Worm (Caenorhabditis elegans) whole organism, L4 larva: ENCODE measurements around the gene B0228.1.

Source experiments
- F10B5.3 ChIP-seq: sonication (generic microtip); optimal IDR thresholded peaks from 2 replicates; lab custom pipeline; 2016; ENCODE audit warnings: mild to moderate bottlenecking, missing genetic modification characterization, missing compliant biosample characterization
- F26F4.8 ChIP-seq: fragments of 200-800 bp; sonication (Bioruptor generic); conservative IDR thresholded peaks from 2 replicates; pipeline ENCODE4 v1.3.6; 2022; ENCODE audit warnings: missing genetic modification characterization, missing compliant biosample characterization
- T20F7.1 ChIP-seq: fragments of 200-800 bp; sonication (Bioruptor generic); optimal IDR thresholded peaks from 2 replicates; lab custom pipeline; 2018; ENCODE audit warnings: mild to moderate bottlenecking, missing genetic modification characterization, missing compliant biosample characterization
- Y75B8A.6 ChIP-seq: fragments of 200-800 bp; sonication (Bioruptor generic); IDR thresholded peaks from 2 replicates; pipeline ENCODE4 v1.3.6; 2022; ENCODE audit warnings: missing genetic modification reagents, missing genetic modification characterization, missing compliant biosample characterization
- aly-2 ChIP-seq: sonication (generic microtip); optimal IDR thresholded peaks from 2 replicates; lab custom pipeline; 2018; ENCODE audit warnings: missing biosample characterization, missing genetic modification characterization
- arid-1 ChIP-seq: fragments of 200-800 bp; sonication (Bioruptor generic); conservative IDR thresholded peaks from 2 replicates; pipeline ENCODE4 v1.3.6; 2022; ENCODE audit warnings: missing genetic modification reagents, missing genetic modification characterization, missing compliant biosample characterization
- ceh-20 ChIP-seq: fragments of 200-800 bp; sonication (Bioruptor generic); IDR thresholded peaks from 2 replicates; pipeline ENCODE4 v1.3.6; 2022; ENCODE audit warnings: missing genetic modification reagents, missing genetic modification characterization, missing compliant biosample characterization
- ceh-28 ChIP-seq: fragments of 150-350 bp; optimal IDR thresholded peaks from 2 replicates; lab custom pipeline; 2014; ENCODE audit warnings: missing biosample characterization, missing genetic modification reagents, missing genetic modification characterization
- ces-1 ChIP-seq: fragments of 150-350 bp; sonication (generic microtip); optimal IDR thresholded peaks from 4 replicates; lab custom pipeline; 2014; ENCODE audit warnings: missing biosample characterization, missing genetic modification reagents, missing genetic modification characterization
- ctbp-1 ChIP-seq: fragments of 200-800 bp; sonication (Bioruptor generic); IDR thresholded peaks from 2 replicates; pipeline ENCODE4 v1.3.6; 2022; ENCODE audit warnings: missing genetic modification reagents, missing genetic modification characterization, missing compliant biosample characterization
- daf-16 ChIP-seq, 3 experiments: sonication (generic microtip); optimal IDR thresholded peaks; 2 replicates each; lab custom pipeline; 2016 to 2017; ENCODE audit warnings: missing genetic modification characterization in 3 of 3, missing genetic modification reagents in 3 of 3, mild to moderate bottlenecking in 2 of 3, missing compliant biosample characterization in 2 of 3, missing biosample characterization in 1 of 3, moderate library complexity in 1 of 3
- dmd-6 ChIP-seq: fragments of 200-800 bp; sonication (Bioruptor generic); IDR thresholded peaks from 2 replicates; pipeline ENCODE4 v1.3.6; 2022; ENCODE audit warnings: missing genetic modification reagents, missing genetic modification characterization, missing compliant biosample characterization
- dve-1 ChIP-seq: sonication (generic microtip); optimal IDR thresholded peaks from 2 replicates; lab custom pipeline; 2017; ENCODE audit warnings: antibody characterized with exemption, mild to moderate bottlenecking, missing genetic modification characterization, missing compliant biosample characterization; ENCODE audit not compliant: insufficient read depth
- fkh-10 ChIP-seq: fragments of 150-350 bp; optimal IDR thresholded peaks from 2 replicates; lab custom pipeline; 2014; ENCODE audit warnings: missing biosample characterization, missing genetic modification reagents, missing genetic modification characterization
- gei-8 ChIP-seq: fragments of 200-800 bp; sonication (Bioruptor generic); optimal IDR thresholded peaks from 2 replicates; lab custom pipeline; 2018; ENCODE audit warnings: mild to moderate bottlenecking, missing genetic modification characterization, missing compliant biosample characterization
- hif-1 ChIP-seq, 2 experiments: sonication (generic microtip); optimal IDR thresholded peaks; 2 replicates each; lab custom pipeline; 2016 to 2017; ENCODE audit warnings: missing compliant biosample characterization in 2 of 2, missing genetic modification characterization in 2 of 2, missing genetic modification reagents in 2 of 2, missing genotype in 2 of 2, mild to moderate bottlenecking in 1 of 2
- lin-13 ChIP-seq: fragments of 150-350 bp; optimal IDR thresholded peaks from 2 replicates; lab custom pipeline; 2014; ENCODE audit warnings: missing biosample characterization, missing genetic modification reagents, missing genetic modification characterization
- lin-15B ChIP-seq: fragments of 150-350 bp; sonication (generic microtip); optimal IDR thresholded peaks from 3 replicates; lab custom pipeline; 2014; ENCODE audit warnings: missing biosample characterization, missing genetic modification characterization
- lin-29 ChIP-seq: fragments of 200-800 bp; sonication (Bioruptor generic); IDR thresholded peaks from 2 replicates; pipeline ENCODE4 v1.3.6; 2022; ENCODE audit warnings: missing genetic modification reagents, missing genetic modification characterization, missing compliant biosample characterization
- madf-5 ChIP-seq, 2 experiments: fragments of 200-800 bp; sonication (Bioruptor generic); IDR thresholded peaks; 2 replicates each; pipeline ENCODE4 v1.3.6; 2022; ENCODE audit warnings: missing compliant biosample characterization in 2 of 2, missing genetic modification characterization in 2 of 2
- madf-9 ChIP-seq: fragments of 200-800 bp; sonication (Bioruptor generic); conservative IDR thresholded peaks from 2 replicates; pipeline ENCODE4 v1.3.6; 2022; ENCODE audit warnings: missing genetic modification reagents, missing genetic modification characterization, missing compliant biosample characterization
- mdt-29 ChIP-seq: fragments of 200-800 bp; sonication (Bioruptor generic); IDR thresholded peaks from 2 replicates; pipeline ENCODE4 v1.3.6; 2022; ENCODE audit warnings: missing genetic modification reagents, missing genetic modification characterization, missing compliant biosample characterization
- mxl-2 ChIP-seq: fragments of 200-800 bp; sonication (Bioruptor generic); conservative IDR thresholded peaks from 2 replicates; pipeline ENCODE4 v1.3.6; 2022; ENCODE audit warnings: missing genetic modification reagents, missing genetic modification characterization, missing compliant biosample characterization
- nhr-102 ChIP-seq: sonication (generic microtip); optimal IDR thresholded peaks from 2 replicates; lab custom pipeline; 2016; ENCODE audit warnings: mild to moderate bottlenecking, missing genetic modification characterization, moderate library complexity, missing compliant biosample characterization
- nhr-41 ChIP-seq: fragments of 200-800 bp; sonication (Bioruptor generic); IDR thresholded peaks from 2 replicates; pipeline ENCODE4 v1.3.6; 2022; ENCODE audit warnings: missing genetic modification reagents, missing genetic modification characterization, missing compliant biosample characterization
- nhr-42 ChIP-seq: fragments of 200-800 bp; sonication (Bioruptor generic); IDR thresholded peaks from 2 replicates; pipeline ENCODE4 v1.3.6; 2022; ENCODE audit warnings: missing genetic modification characterization, missing compliant biosample characterization
- nhr-48 ChIP-seq: sonication (generic microtip); optimal IDR thresholded peaks from 2 replicates; lab custom pipeline; 2016; ENCODE audit warnings: mild to moderate bottlenecking, missing genetic modification characterization, missing compliant biosample characterization
- pqm-1 ChIP-seq: sonication (generic microtip); optimal IDR thresholded peaks from 2 replicates; lab custom pipeline; 2017; ENCODE audit warnings: missing biosample characterization, missing genetic modification characterization
- rbr-2 ChIP-seq: sonication (generic microtip); optimal IDR thresholded peaks from 2 replicates; lab custom pipeline; 2016; ENCODE audit warnings: missing genotype, missing genetic modification characterization, missing compliant biosample characterization
- set-16 ChIP-seq: fragments of 200-800 bp; sonication (Bioruptor generic); IDR thresholded peaks from 2 replicates; pipeline ENCODE4 v1.3.6; 2022; ENCODE audit warnings: missing genetic modification reagents, missing genetic modification characterization, missing compliant biosample characterization
- skn-1 ChIP-seq: fragments of 150-350 bp; optimal IDR thresholded peaks from 2 replicates; lab custom pipeline; 2014; ENCODE audit warnings: missing biosample characterization, missing genetic modification characterization
- spr-3 ChIP-seq: fragments of 200-800 bp; sonication (Bioruptor generic); optimal IDR thresholded peaks from 2 replicates; lab custom pipeline; 2018; ENCODE audit warnings: mild to moderate bottlenecking, missing genetic modification characterization, missing compliant biosample characterization
- unc-130 ChIP-seq: sonication (generic microtip); optimal IDR thresholded peaks from 2 replicates; lab custom pipeline; 2016; ENCODE audit warnings: missing genetic modification reagents, missing genetic modification characterization, missing compliant biosample characterization
- unc-62 ChIP-seq, 3 experiments: fragments of 150-350 bp in 1 of 3; sonication (generic microtip); optimal IDR thresholded peaks in 2 of 3; peaks in 1 of 3; 1 replicate in 1 of 3; 2 replicates in 2 of 3; lab custom pipeline; 2014 to 2017; ENCODE audit warnings: missing biosample characterization in 3 of 3, missing genetic modification characterization in 3 of 3, missing genetic modification reagents in 3 of 3, missing genotype in 1 of 3
- vab-7 ChIP-seq: fragments of 200-800 bp; sonication (Bioruptor generic); IDR thresholded peaks from 2 replicates; pipeline ENCODE4 v1.3.6; 2022; ENCODE audit warnings: missing genetic modification reagents, missing genetic modification characterization, missing compliant biosample characterization
- zfp-3 ChIP-seq: fragments of 200-800 bp; sonication (Bioruptor generic); conservative IDR thresholded peaks from 2 replicates; pipeline ENCODE4 v1.3.6; 2022; ENCODE audit warnings: missing genetic modification reagents, missing genetic modification characterization, missing compliant biosample characterization
- zip-11 ChIP-seq: fragments of 200-800 bp; sonication (Bioruptor generic); IDR thresholded peaks from 2 replicates; pipeline ENCODE4 v1.3.6; 2022; ENCODE audit warnings: missing genetic modification characterization, missing compliant biosample characterization

B0228.1 gene

DNA sequence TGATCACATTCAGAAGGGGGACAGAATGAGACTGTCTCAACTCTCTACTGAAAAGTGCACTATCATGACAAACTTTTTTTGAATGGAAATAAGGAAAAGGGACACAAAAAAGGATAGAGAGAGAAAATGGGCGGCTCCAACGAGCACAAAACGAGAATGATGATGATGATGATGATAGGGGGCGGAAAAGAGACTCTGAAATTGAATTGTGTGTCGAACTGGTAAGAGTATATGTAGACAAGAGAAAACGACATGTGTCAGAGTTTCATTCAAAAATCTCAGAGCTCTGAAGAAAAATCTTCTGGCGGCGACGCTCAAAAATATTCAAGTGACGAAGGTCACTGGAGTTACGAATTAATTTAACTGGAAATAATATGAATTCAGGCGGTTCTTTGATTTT, 40.2 kb downstream of the B0228.1 start:
- TF ChIP-seq vab-7 (GFP tag; lab: Robert Waterston, UW) (no peak), ces-1 (peak; percentile 40), fkh-10 (GFP tag; lab: Kevin White, UChicago) (peak; percentile 10)

DNA sequence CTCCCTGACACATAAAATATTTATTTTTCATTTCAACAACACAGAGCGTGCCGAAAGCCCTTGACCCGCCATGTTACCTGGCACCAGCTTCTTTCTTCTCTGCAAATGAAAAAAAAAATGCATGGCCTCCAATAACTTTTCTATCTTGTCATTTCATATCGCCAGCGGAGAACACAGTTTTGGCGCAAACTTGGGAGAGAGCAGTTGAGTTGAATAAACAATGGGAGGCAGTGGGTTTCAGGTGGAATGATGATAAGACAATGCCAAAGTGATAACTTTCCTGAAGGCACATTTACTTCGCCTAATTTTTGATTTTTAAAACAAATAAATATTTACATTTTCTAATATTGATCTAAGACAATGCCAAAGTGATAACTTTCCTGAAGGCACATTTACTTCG, 46.1 kb downstream of the B0228.1 start:
- TF ChIP-seq dmd-6 (peak; percentile 25; the same call in 1 of the 2 replicates), madf-5 (GFP tag; IDR thresholded peaks at IDR 0.05; lab: Robert Waterston, UW) (no peak), lin-15B (tag; lab: Kevin White, UChicago) (no peak), pqm-1 (tag; lab: Kevin White, UChicago) (peak; percentile 52), ces-1 (no peak), rbr-2 (tag; lab: Kevin White, UChicago) (no peak), lin-29 (GFP tag; lab: Robert Waterston, UW) (no peak), skn-1 (no peak), unc-130 (GFP tag; lab: Kevin White, UChicago) (no peak), unc-62 (GFP tag; optimal IDR thresholded peaks at IDR 0.05 in 1 of 2; lab: Kevin White, UChicago) (no peak), unc-62 (tag; optimal IDR thresholded peaks at IDR 0.05; lab: Kevin White, UChicago) (no peak)
- TF ChIP-seq, all 104 proteins: peak for 2

DNA sequence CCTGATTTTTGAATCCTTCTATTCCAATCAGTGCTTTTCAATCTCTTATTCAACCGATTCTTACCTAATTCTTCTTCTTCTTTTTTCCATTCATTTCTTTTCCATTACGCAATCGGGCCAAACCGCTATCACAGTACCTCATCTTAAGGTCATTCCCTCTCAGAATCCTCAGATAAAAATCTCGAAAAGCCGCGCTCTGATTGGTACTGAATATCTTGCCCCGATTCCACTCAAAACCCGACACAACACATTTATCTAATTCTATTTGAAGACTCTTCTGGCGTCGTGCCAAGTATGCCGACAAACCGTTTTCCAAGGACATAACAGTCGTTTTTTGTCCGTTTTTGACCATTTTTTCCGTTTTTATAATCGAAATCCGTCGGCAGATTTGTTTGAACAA, 46.8 kb downstream of the B0228.1 start:
- TF ChIP-seq Y75B8A.6 (GFP tag; lab: Robert Waterston, UW) (no peak), ceh-20 (no peak), pqm-1 (tag; lab: Kevin White, UChicago) (no peak), mxl-2 (GFP tag; lab: Robert Waterston, UW) (no peak), nhr-41 (no peak), zip-11 (GFP tag; lab: Robert Waterston, UW) (no peak), T20F7.1 (GFP tag; lab: Kevin White, UChicago) (no peak), ctbp-1 (GFP tag; lab: Robert Waterston, UW) (no peak), F10B5.3 (no peak), zfp-3 (GFP tag; lab: Robert Waterston, UW) (no peak), set-16 (GFP tag; lab: Robert Waterston, UW) (no peak), nhr-48 (tag; lab: Kevin White, UChicago) (no peak), F26F4.8 (GFP tag; lab: Robert Waterston, UW) (no peak), mdt-29 (no peak), lin-29 (GFP tag; lab: Robert Waterston, UW) (no peak), hif-1 (tag; optimal IDR thresholded peaks at IDR 0.05; lab: Kevin White, UChicago) (no peak)

DNA sequence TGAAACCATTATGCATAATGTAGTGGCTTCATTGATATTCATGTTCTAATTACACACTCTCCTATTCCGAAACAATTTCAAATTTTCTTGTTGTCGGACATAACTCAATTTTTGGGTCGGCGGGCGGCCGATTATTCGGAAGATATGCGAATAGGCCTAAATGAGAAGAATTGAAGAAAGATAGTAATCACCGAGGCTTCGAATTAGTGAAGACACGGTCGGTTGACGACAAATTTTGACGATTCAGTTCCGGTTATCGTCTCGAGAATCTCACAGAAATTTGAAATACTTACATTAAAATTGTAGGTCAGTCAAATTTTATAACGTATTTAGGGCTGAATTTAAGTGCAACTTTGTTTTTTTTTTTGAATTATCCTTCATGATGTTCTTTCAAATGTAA, 48.0 kb downstream of the B0228.1 start:
- no peak for TF ChIP-seq nhr-102 (tag; lab: Kevin White, UChicago)
- TF ChIP-seq nhr-42 (GFP tag; lab: Robert Waterston, UW), result no peak
- no peak for TF ChIP-seq daf-16 (GFP tag; optimal IDR thresholded peaks at IDR 0.05; lab: Kevin White, UChicago)
- no peak for TF ChIP-seq daf-16 (tag; optimal IDR thresholded peaks at IDR 0.05; lab: Kevin White, UChicago)
- no peak for TF ChIP-seq madf-9
- no peak for TF ChIP-seq gei-8 (GFP tag; lab: Kevin White, UChicago)
- no peak for TF ChIP-seq arid-1
- no peak for TF ChIP-seq spr-3
- TF ChIP-seq ceh-28 (tag; lab: Kevin White, UChicago), result no peak
- TF ChIP-seq lin-13 (GFP tag; lab: Kevin White, UChicago), result no peak
- TF ChIP-seq aly-2 (tag; lab: Kevin White, UChicago), result no peak
- TF ChIP-seq dve-1 (tag; lab: Kevin White, UChicago), result no peak
